Worm (Caenorhabditis elegans) whole organism, midembryonic: Measurements from ENCODE around the gene ZK1320.7.

Source experiments
- cog-1 ChIP-seq: sonication (generic microtip); optimal IDR thresholded peaks from 2 replicates; lab custom pipeline; 2016; ENCODE audit warnings: missing genetic modification characterization, missing compliant biosample characterization
- klf-2 ChIP-seq: fragments of 200-800 bp; sonication (Bioruptor generic); conservative IDR thresholded peaks from 2 replicates; pipeline ENCODE4 v1.3.6; 2022; ENCODE audit warnings: missing genetic modification reagents, missing genetic modification characterization, missing compliant biosample characterization

- TF ChIP-seq klf-2 (GFP tag; lab: Robert Waterston, UW) (no peak), cog-1 (tag; lab: Kevin White, UChicago) (no peak)
Measured at ce11 chrII:9671308-9671707, at the start of gene ZK1320.7.
